Worm (Caenorhabditis elegans): ENCODE data around the gene ZK813.6.

DNA sequence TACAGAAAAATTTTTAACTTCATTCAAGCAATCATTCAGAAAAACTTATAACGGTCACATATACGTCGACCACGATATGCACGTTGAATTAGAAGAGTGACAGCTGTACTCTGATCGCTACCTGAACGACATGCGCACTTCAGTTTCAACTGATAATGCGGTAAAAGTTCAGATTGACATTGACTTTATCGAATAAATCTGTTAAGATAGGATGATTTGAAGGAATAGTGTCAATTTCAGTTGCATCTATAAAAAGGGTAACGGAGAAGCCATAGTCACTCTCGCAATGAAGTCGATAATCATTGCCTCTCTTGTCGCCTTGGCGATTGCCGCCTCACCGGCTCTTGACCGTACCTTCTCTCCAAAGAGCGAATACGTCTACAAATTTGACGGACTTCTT lies 21.4 kb upstream of the ZK813.6 start, which contains the start of gene vit-5:
- TF ChIP-seq ama-1 (optimal IDR thresholded peaks at IDR 0.05) = no peak
- no peak for TF ChIP-seq pes-1 (GFP tag; IDR thresholded peaks at IDR 0.05)
- no peak for TF ChIP-seq tbx-37 (GFP tag; conservative IDR thresholded peaks at IDR 0.05)
- TF ChIP-seq flt-1 (GFP tag; IDR thresholded peaks at IDR 0.05) = no peak
- no peak for TF ChIP-seq aly-1 (tag; optimal IDR thresholded peaks at IDR 0.05)
- TF ChIP-seq scrt-1 (GFP tag; IDR thresholded peaks at IDR 0.05) = no peak
- no peak for TF ChIP-seq hnd-1 (tag; optimal IDR thresholded peaks at IDR 0.05)
